Worm (Caenorhabditis elegans) whole organism, early embryonic: ENCODE measurements around the gene R07E5.11.

Experiments
- F13C5.2 ChIP-seq: sonication (generic microtip); optimal IDR thresholded peaks from 2 replicates; lab custom pipeline; 2017; ENCODE audit warnings: mild to moderate bottlenecking, missing genetic modification characterization, inconsistent platforms, missing compliant biosample characterization
- ama-1 ChIP-seq: fragments of 150-350 bp; optimal IDR thresholded peaks from 2 replicates; lab custom pipeline; 2014
- hmbx-1 ChIP-seq: sonication (generic microtip); optimal IDR thresholded peaks from 2 replicates; lab custom pipeline; 2016; ENCODE audit warnings: mild to moderate bottlenecking, missing genetic modification characterization, missing compliant biosample characterization
- scrt-1 ChIP-seq: fragments of 200-800 bp; sonication (Bioruptor generic); IDR thresholded peaks from 2 replicates; pipeline ENCODE4 v1.3.6; 2022; ENCODE audit warnings: missing genetic modification characterization, missing compliant biosample characterization
- tbx-11 ChIP-seq: fragments of 200-800 bp; sonication (Bioruptor generic); IDR thresholded peaks from 2 replicates; pipeline ENCODE4 v1.3.6; 2022; ENCODE audit warnings: missing genetic modification characterization, missing compliant biosample characterization

DNA sequence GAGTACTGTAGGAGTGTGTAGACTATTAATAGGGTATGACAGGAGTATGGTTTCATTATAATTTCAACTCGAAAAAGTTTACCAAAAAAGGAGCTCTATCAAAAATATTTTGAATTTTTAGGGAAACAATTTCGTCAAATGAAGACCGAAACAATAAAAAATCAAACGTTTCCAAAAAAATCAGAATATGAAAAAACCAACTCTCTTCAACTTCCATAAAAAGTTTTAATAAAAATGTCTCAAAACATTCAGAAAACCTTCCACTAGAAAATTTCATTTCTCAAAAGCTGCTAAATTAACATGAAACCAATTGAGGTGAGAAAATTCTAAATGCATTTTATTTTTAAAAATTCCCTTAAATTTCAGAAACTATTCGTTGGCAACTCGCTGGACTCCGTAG lies 44.5 kb downstream of the R07E5.11 start, which contains the start of gene ckb-3:
- TF ChIP-seq hmbx-1 (no peak), F13C5.2 (tag; lab: Kevin White, UChicago) (no peak), scrt-1 (GFP tag; lab: Robert Waterston, UW) (no peak), ama-1 (lab: Kevin White, UChicago) (no peak), tbx-11 (no peak)
